Worm (Caenorhabditis elegans) whole organism, L2 larva: ENCODE data around the gene F45E4.6.

ENCODE experiments used
- ZK546.5 ChIP-seq: sonication (generic microtip); optimal IDR thresholded peaks from 2 replicates; lab custom pipeline; 2017; ENCODE audit warnings: missing biosample characterization, missing genetic modification characterization
- ama-1 ChIP-seq: fragments of 150-350 bp; optimal IDR thresholded peaks from 2 replicates; lab custom pipeline; 2018; ENCODE audit warnings: inconsistent platforms
- nhr-237 ChIP-seq: fragments of 150-350 bp; optimal IDR thresholded peaks from 2 replicates; lab custom pipeline; 2014; ENCODE audit warnings: missing biosample characterization, missing genetic modification characterization
- ztf-11 ChIP-seq: sonication (generic microtip); optimal IDR thresholded peaks from 2 replicates; lab custom pipeline; 2017; ENCODE audit warnings: missing biosample characterization, missing genetic modification characterization

DNA sequence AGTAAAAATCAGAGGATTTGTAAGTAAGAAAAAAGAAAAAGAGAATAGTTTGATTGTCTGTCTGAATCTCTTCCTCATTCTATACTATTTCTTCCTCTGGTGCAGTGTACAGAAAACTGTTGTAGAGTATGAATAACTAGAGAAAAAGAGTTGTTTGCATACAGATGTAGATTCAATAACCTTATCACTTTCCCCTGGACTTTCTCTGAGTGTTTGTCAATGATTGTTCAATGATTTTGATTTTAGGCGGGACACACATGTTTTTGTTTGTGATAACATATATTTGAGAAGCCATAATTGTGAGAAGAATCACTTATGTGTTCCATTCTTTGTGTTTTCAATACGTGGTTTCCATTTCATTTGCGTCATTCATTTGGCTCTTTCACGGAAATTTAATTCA lies 46.8 kb upstream of the F45E4.6 start:
- TF ChIP-seq nhr-237 (no peak), ZK546.5 (tag; lab: Kevin White, UChicago) (no peak), ama-1 (lab: Kevin White, UChicago) (no peak), ztf-11 (tag; lab: Kevin White, UChicago) (no peak)
